Fruit fly (Drosophila melanogaster): ENCODE data around the gene CG8004.
A peak's percentile ranks its signal among the peaks of the same experiment; 100 is the strongest.

The CG8004 gene

dm6 chr3L:19913328-19913936 lies 14.9 kb downstream of the CG8004 start, which contains the start of gene Mtr3:
Gene Mtr3 (minus strand): TSS chr3L:19913715.
- TF ChIP-seq fru (GFP tag; optimal IDR thresholded peaks at IDR 0.05), result no peak
- TF ChIP-seq dmrt93B (GFP tag; optimal IDR thresholded peaks at IDR 0.05), result no peak
- no peak for TF ChIP-seq Abd-B (GFP tag; optimal IDR thresholded peaks at IDR 0.05)
- TF ChIP-seq rgr (GFP tag; optimal IDR thresholded peaks at IDR 0.05), result no peak
- TF ChIP-seq usp (GFP tag; optimal IDR thresholded peaks at IDR 0.05), result no peak
- no peak for TF ChIP-seq h (GFP tag; optimal IDR thresholded peaks at IDR 0.05)
- no peak for TF ChIP-seq CrebA (GFP tag; optimal IDR thresholded peaks at IDR 0.05; ENCODE audit: borderline replicate concordance)
- TF ChIP-seq Vsx2 (GFP tag; optimal IDR thresholded peaks at IDR 0.05; ENCODE audit: partially characterized antibody), result no peak
- no peak for TF ChIP-seq ey (GFP tag; optimal IDR thresholded peaks at IDR 0.05)

dm6 chr3L:19910054-19910414 lies 18.3 kb downstream of the CG8004 start, which contains the start of the genes Mi-2 and Prp3:
Gene Mi-2 (minus strand): TSS chr3L:19910215.
Gene Prp3 (plus strand): TSS chr3L:19910300.
- TF ChIP-seq Sp1 (GFP tag; optimal IDR thresholded peaks at IDR 0.05) (peak; percentile 42), Abd-B (GFP tag; optimal IDR thresholded peaks at IDR 0.05) (no peak), Hr83 (GFP tag; optimal IDR thresholded peaks at IDR 0.05; ENCODE audit: poor library complexity, severe bottlenecking) (no peak), lola (GFP tag; optimal IDR thresholded peaks at IDR 0.05) (no peak), brk (GFP tag; optimal IDR thresholded peaks at IDR 0.05) (no peak), Hnf4 (GFP tag; optimal IDR thresholded peaks at IDR 0.05) (no peak), Rel (GFP tag; optimal IDR thresholded peaks at IDR 0.05) (no peak), Rel (tag; optimal IDR thresholded peaks at IDR 0.05) (peak; percentile 58), Vsx2 (GFP tag; optimal IDR thresholded peaks at IDR 0.05; ENCODE audit: partially characterized antibody) (no peak), Dif (GFP tag; optimal IDR thresholded peaks at IDR 0.05; ENCODE audit: partially characterized antibody) (peak; percentile 53), dsf (GFP tag; optimal IDR thresholded peaks at IDR 0.05; ENCODE audit: borderline replicate concordance) (no peak), jim (GFP tag; optimal IDR thresholded peaks at IDR 0.05) (no peak), psq (GFP tag; optimal IDR thresholded peaks at IDR 0.05) (no peak)

dm6 chr3L:19909234-19910053 lies 18.9 kb downstream of the CG8004 start:
- TF ChIP-seq Rel (GFP tag; optimal IDR thresholded peaks at IDR 0.05), result no peak
- TF ChIP-seq Rel (tag; optimal IDR thresholded peaks at IDR 0.05), result peak; percentile 38
- peak; percentile 34 for TF ChIP-seq HLH106 (tag; optimal IDR thresholded peaks at IDR 0.05)
- TF ChIP-seq psq (GFP tag; optimal IDR thresholded peaks at IDR 0.05), result peak; percentile 96
- peak; percentile 26 for TF ChIP-seq Sp1 (GFP tag; optimal IDR thresholded peaks at IDR 0.05)
- TF ChIP-seq rgr (GFP tag; optimal IDR thresholded peaks at IDR 0.05), result peak; percentile 46
- no peak for TF ChIP-seq foxo (GFP tag; optimal IDR thresholded peaks at IDR 0.05)
- TF ChIP-seq pan (optimal IDR thresholded peaks at IDR 0.05), result no peak

dm6 chr3L:19908201-19909127 lies 19.8 kb downstream of the CG8004 start:
- no peak for TF ChIP-seq Vsx2 (GFP tag; optimal IDR thresholded peaks at IDR 0.05; ENCODE audit: partially characterized antibody)
- TF ChIP-seq fru (GFP tag; optimal IDR thresholded peaks at IDR 0.05), result peak; percentile 17
- TF ChIP-seq psq (GFP tag; optimal IDR thresholded peaks at IDR 0.05), result peak; percentile 11
- peak; percentile 75 for TF ChIP-seq h (GFP tag; optimal IDR thresholded peaks at IDR 0.05)
- no peak for TF ChIP-seq Hr83 (GFP tag; optimal IDR thresholded peaks at IDR 0.05; ENCODE audit: poor library complexity, severe bottlenecking)
- no peak for TF ChIP-seq jim (GFP tag; optimal IDR thresholded peaks at IDR 0.05)
- TF ChIP-seq usp (GFP tag; optimal IDR thresholded peaks at IDR 0.05), result no peak
- no peak for TF ChIP-seq Rel (GFP tag; optimal IDR thresholded peaks at IDR 0.05)
- TF ChIP-seq Rel (tag; optimal IDR thresholded peaks at IDR 0.05), result peak; percentile 86
- TF ChIP-seq Hnf4 (GFP tag; optimal IDR thresholded peaks at IDR 0.05), result no peak
- peak; percentile 58 for TF ChIP-seq Dif (GFP tag; optimal IDR thresholded peaks at IDR 0.05; ENCODE audit: partially characterized antibody)
- TF ChIP-seq dl (GFP tag; optimal IDR thresholded peaks at IDR 0.05; ENCODE audit: insufficient read depth in 1 of 2, partially characterized antibody in 2 of 2), result peak in 1 of 2 experiments; percentile 48
- peak; percentile 32 for TF ChIP-seq woc (GFP tag; optimal IDR thresholded peaks at IDR 0.05)
- no peak for TF ChIP-seq rgr (GFP tag; optimal IDR thresholded peaks at IDR 0.05)
- peak in 1 of 2 experiments; percentile 14 for TF ChIP-seq foxo (GFP tag; optimal IDR thresholded peaks at IDR 0.05)
- peak; percentile 20 for TF ChIP-seq N (GFP tag; optimal IDR thresholded peaks at IDR 0.05)
